Worm (Caenorhabditis elegans) whole organism, midembryonic: Measurements from ENCODE around the gene C06B3.7.

Source experiments
- cog-1 ChIP-seq: sonication (generic microtip); optimal IDR thresholded peaks from 2 replicates; lab custom pipeline; 2016; ENCODE audit warnings: missing genetic modification characterization, missing compliant biosample characterization
- klf-2 ChIP-seq: fragments of 200-800 bp; sonication (Bioruptor generic); conservative IDR thresholded peaks from 2 replicates; pipeline ENCODE4 v1.3.6; 2022; ENCODE audit warnings: missing genetic modification reagents, missing genetic modification characterization, missing compliant biosample characterization
- ref-1 ChIP-seq: fragments of 200-800 bp; sonication (Bioruptor generic); conservative IDR thresholded peaks from 2 replicates; pipeline ENCODE4 v1.3.6; 2022; ENCODE audit warnings: missing genetic modification reagents, missing genetic modification characterization, missing compliant biosample characterization

DNA sequence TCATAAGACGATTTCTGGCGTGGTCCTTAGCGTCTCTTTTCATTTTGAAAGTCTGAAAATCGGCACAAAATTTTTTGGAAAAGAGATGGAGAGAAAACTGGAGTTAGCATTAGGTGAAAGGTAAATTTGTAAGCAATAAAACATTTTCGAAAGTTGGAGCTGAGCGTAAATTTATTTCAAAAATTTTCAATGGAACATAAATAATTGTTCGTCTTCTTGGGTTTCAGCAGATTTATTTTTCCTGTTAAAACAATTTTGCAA is 640 bp upstream of the C06B3.7 start, which contains the start of gene C06B3.6:
- TF ChIP-seq cog-1 (no peak), klf-2 (no peak), ref-1 (GFP tag; lab: Robert Waterston, UW) (no peak)
